Fruit fly (Drosophila melanogaster) whole organism, embryonic: ENCODE data around the gene Mnn1.

Experiments
- ATbp ChIP-seq: fragments of 200-800 bp; sonication (Bioruptor generic); optimal IDR thresholded peaks from 2 replicates; lab custom pipeline; 2017; ENCODE audit warnings: missing biosample characterization, mild to moderate bottlenecking, missing genetic modification characterization, missing genetic modification reagents
- Abd-B ChIP-seq: fragments of 200-800 bp; sonication (Bioruptor generic); optimal IDR thresholded peaks from 2 replicates; lab custom pipeline; 2018; ENCODE audit warnings: missing biosample characterization, mild to moderate bottlenecking, missing genetic modification characterization, moderate library complexity
- Atf-2 ChIP-seq: fragments of 200-800 bp; sonication (Bioruptor generic); optimal IDR thresholded peaks from 2 replicates; lab custom pipeline; 2016; ENCODE audit warnings: missing biosample characterization, missing genetic modification characterization
- Bgb ChIP-seq: fragments of 200-800 bp; sonication (Bioruptor generic); IDR thresholded peaks from 2 replicates; pipeline ENCODE4 v1.3.6; 2022; ENCODE audit warnings: missing biosample characterization, missing genetic modification characterization; ENCODE audit not compliant: partially characterized antibody
- Bteb2 ChIP-seq: fragments of 200-800 bp; sonication (Bioruptor generic); optimal IDR thresholded peaks from 2 replicates; lab custom pipeline; 2016; ENCODE audit warnings: missing biosample characterization, missing genetic modification characterization
- CG11696 ChIP-seq: fragments of 200-800 bp; sonication (Bioruptor generic); IDR thresholded peaks from 2 replicates; pipeline ENCODE4 v1.3.6; 2022; ENCODE audit warnings: missing biosample characterization, missing genetic modification characterization
- CG11723 ChIP-seq: fragments of 200-800 bp; sonication (Bioruptor generic); optimal IDR thresholded peaks from 2 replicates; lab custom pipeline; 2017; ENCODE audit warnings: missing biosample characterization, mild to moderate bottlenecking, missing genetic modification characterization
- CG12391 ChIP-seq: fragments of 200-800 bp; sonication (Bioruptor generic); optimal IDR thresholded peaks from 3 replicates; lab custom pipeline; 2018; ENCODE audit warnings: missing biosample characterization, mild to moderate bottlenecking, missing genetic modification characterization, moderate library complexity
- CG13123 ChIP-seq: fragments of 200-800 bp; sonication (Bioruptor generic); optimal IDR thresholded peaks from 2 replicates; lab custom pipeline; 2016; ENCODE audit warnings: missing biosample characterization, missing genetic modification characterization
- CG14441 ChIP-seq: fragments of 200-800 bp; sonication (Bioruptor generic); IDR thresholded peaks from 2 replicates; pipeline ENCODE4 v1.3.6; 2022; ENCODE audit warnings: missing biosample characterization, missing genetic modification characterization
- CG14667 ChIP-seq: fragments of 200-800 bp; sonication (Bioruptor generic); IDR thresholded peaks from 2 replicates; pipeline ENCODE4 v1.3.6; 2022; ENCODE audit warnings: missing biosample characterization, missing genetic modification characterization
- CG15514 ChIP-seq: fragments of 200-800 bp; sonication (Bioruptor generic); optimal IDR thresholded peaks from 3 replicates; lab custom pipeline; 2017; ENCODE audit warnings: missing biosample characterization, missing genetic modification characterization, mild to moderate bottlenecking, moderate library complexity, missing genetic modification reagents
- CG16863 ChIP-seq: fragments of 200-800 bp; sonication (Bioruptor generic); optimal IDR thresholded peaks from 3 replicates; lab custom pipeline; 2016; ENCODE audit warnings: missing biosample characterization, missing genetic modification characterization
- CG1832 ChIP-seq: fragments of 200-800 bp; sonication (Bioruptor generic); optimal IDR thresholded peaks from 2 replicates; lab custom pipeline; 2017; ENCODE audit warnings: missing biosample characterization, mild to moderate bottlenecking, missing genetic modification characterization, inconsistent platforms
- CG18476 ChIP-seq: fragments of 200-800 bp; sonication (Bioruptor generic); optimal IDR thresholded peaks from 2 replicates; lab custom pipeline; 2016; ENCODE audit warnings: missing biosample characterization, mild to moderate bottlenecking, missing genetic modification characterization
- CG2712 ChIP-seq: fragments of 200-800 bp; optimal IDR thresholded peaks from 3 replicates; lab custom pipeline; 2019; ENCODE audit warnings: missing biosample characterization, mild to moderate bottlenecking, missing genetic modification characterization, moderate library complexity
- CG32532 ChIP-seq: fragments of 200-800 bp; sonication (Bioruptor generic); IDR thresholded peaks from 2 replicates; pipeline ENCODE4 v1.3.6; 2022; ENCODE audit warnings: missing biosample characterization, missing genetic modification characterization
- CG32767 ChIP-seq: fragments of 200-800 bp; sonication (Bioruptor generic); IDR thresholded peaks from 2 replicates; pipeline ENCODE4 v1.3.6; 2022; ENCODE audit warnings: missing biosample characterization, missing genetic modification characterization
- CG33557 ChIP-seq: fragments of 200-800 bp; sonication (Bioruptor generic); optimal IDR thresholded peaks from 2 replicates; lab custom pipeline; 2019; ENCODE audit warnings: missing biosample characterization, mild to moderate bottlenecking, missing genetic modification characterization, moderate library complexity
- CG34422 ChIP-seq: fragments of 200-800 bp; sonication (Bioruptor generic); IDR thresholded peaks from 3 replicates; pipeline ENCODE4 v1.3.6; 2022; ENCODE audit warnings: missing biosample characterization, missing genetic modification characterization
- CG5953 ChIP-seq: fragments of 200-800 bp; sonication (Bioruptor generic); IDR thresholded peaks from 2 replicates; pipeline ENCODE4 v1.3.6; 2022; ENCODE audit warnings: missing biosample characterization, missing genetic modification characterization
- CG8924 ChIP-seq: fragments of 200-800 bp; optimal IDR thresholded peaks from 3 replicates; lab custom pipeline; 2019; ENCODE audit warnings: missing biosample characterization, mild to moderate bottlenecking, missing genetic modification characterization, moderate library complexity
- D19A ChIP-seq: fragments of 200-800 bp; optimal IDR thresholded peaks from 3 replicates; lab custom pipeline; 2019; ENCODE audit warnings: missing biosample characterization, mild to moderate bottlenecking, missing genetic modification characterization, moderate library complexity
- Deaf1 ChIP-seq: fragments of 200-800 bp; optimal IDR thresholded peaks from 3 replicates; lab custom pipeline; 2019; ENCODE audit warnings: missing biosample characterization, mild to moderate bottlenecking, missing genetic modification characterization, moderate library complexity
- Dip3 ChIP-seq: fragments of 200-800 bp; sonication (Bioruptor generic); optimal IDR thresholded peaks from 3 replicates; lab custom pipeline; 2016; ENCODE audit warnings: missing biosample characterization, missing genetic modification characterization
- Gsc ChIP-seq: fragments of 200-800 bp; sonication (Bioruptor generic); IDR thresholded peaks from 2 replicates; pipeline ENCODE4 v1.3.6; 2022; ENCODE audit warnings: missing biosample characterization, missing genetic modification characterization
- MTF-1 ChIP-seq: fragments of 200-800 bp; sonication (Bioruptor generic); optimal IDR thresholded peaks from 2 replicates; lab custom pipeline; 2018; ENCODE audit warnings: missing biosample characterization, mild to moderate bottlenecking, missing genetic modification characterization, borderline replicate concordance
- Max ChIP-seq: fragments of 200-800 bp; sonication (Bioruptor generic); optimal IDR thresholded peaks from 2 replicates; lab custom pipeline; 2016; ENCODE audit warnings: missing biosample characterization, mild to moderate bottlenecking, missing genetic modification characterization
- Mrtf ChIP-seq: fragments of 200-800 bp; sonication (Bioruptor generic); IDR thresholded peaks from 3 replicates; pipeline ENCODE4 v1.3.6; 2022; ENCODE audit warnings: missing biosample characterization, missing genetic modification characterization
- NC2β ChIP-seq: fragments of 200-800 bp; sonication (Bioruptor generic); optimal IDR thresholded peaks from 2 replicates; lab custom pipeline; 2016; ENCODE audit warnings: missing biosample characterization, missing genetic modification characterization
- Sox100B ChIP-seq: fragments of 200-800 bp; sonication (Bioruptor generic); optimal IDR thresholded peaks from 3 replicates; lab custom pipeline; 2018; ENCODE audit warnings: missing biosample characterization, mild to moderate bottlenecking, missing genetic modification characterization
- Ssrp ChIP-seq: fragments of 200-800 bp; sonication (Bioruptor generic); optimal IDR thresholded peaks from 2 replicates; lab custom pipeline; 2018; ENCODE audit warnings: missing biosample characterization, mild to moderate bottlenecking, missing genetic modification characterization, moderate library complexity
- Stat92E ChIP-seq, 3 experiments: fragments of >200 bp in 2 of 3; fragments of 200-800 bp in 1 of 3; sonication (Bioruptor generic) in 1 of 3; optimal IDR thresholded peaks; 2 replicates each; lab custom pipeline; 2017 to 2019; ENCODE audit warnings: missing biosample characterization in 3 of 3, missing genetic modification characterization in 3 of 3, mild to moderate bottlenecking in 1 of 3, moderate library complexity in 1 of 3
- ab ChIP-seq: fragments of 200-800 bp; sonication (Bioruptor generic); optimal IDR thresholded peaks from 2 replicates; lab custom pipeline; 2016; ENCODE audit warnings: missing biosample characterization, missing genetic modification characterization
- bowl ChIP-seq: fragments of 200-800 bp; sonication (Bioruptor generic); IDR thresholded peaks from 2 replicates; pipeline ENCODE4 v1.3.6; 2022; ENCODE audit warnings: missing biosample characterization, missing genetic modification characterization
- caup ChIP-seq: fragments of 200-800 bp; sonication (Bioruptor generic); optimal IDR thresholded peaks from 3 replicates; lab custom pipeline; 2017; ENCODE audit warnings: missing biosample characterization, mild to moderate bottlenecking, missing genetic modification characterization, moderate library complexity; ENCODE audit not compliant: severe bottlenecking
- en ChIP-seq: fragments of 200-800 bp; sonication (Bioruptor generic); optimal IDR thresholded peaks from 2 replicates; lab custom pipeline; 2016; ENCODE audit warnings: missing biosample characterization, missing genetic modification characterization
- gsb ChIP-seq: fragments of 200-800 bp; sonication (Bioruptor generic); IDR thresholded peaks from 2 replicates; pipeline ENCODE4 v1.3.6; 2022; ENCODE audit warnings: missing biosample characterization, missing genetic modification characterization
- hbn ChIP-seq: fragments of 200-800 bp; sonication (Bioruptor generic); IDR thresholded peaks from 2 replicates; pipeline ENCODE4 v1.3.6; 2022; ENCODE audit warnings: missing biosample characterization, missing genetic modification characterization; ENCODE audit not compliant: partially characterized antibody
- ind ChIP-seq: fragments of 200-800 bp; sonication (Bioruptor generic); optimal IDR thresholded peaks from 3 replicates; lab custom pipeline; 2016; ENCODE audit warnings: missing biosample characterization, missing genetic modification characterization
- inv ChIP-seq: fragments of 200-800 bp; sonication (Bioruptor generic); IDR thresholded peaks from 2 replicates; pipeline ENCODE4 v1.3.6; 2022; ENCODE audit warnings: missing biosample characterization, missing genetic modification characterization; ENCODE audit not compliant: partially characterized antibody
- lilli ChIP-seq: fragments of 200-800 bp; sonication (Bioruptor generic); optimal IDR thresholded peaks from 3 replicates; lab custom pipeline; 2016; ENCODE audit warnings: missing biosample characterization, missing genetic modification characterization
- mirr ChIP-seq: fragments of 200-800 bp; sonication (Bioruptor generic); optimal IDR thresholded peaks from 3 replicates; lab custom pipeline; 2018; ENCODE audit warnings: missing biosample characterization, mild to moderate bottlenecking, missing genetic modification characterization
- otp ChIP-seq: fragments of 200-800 bp; sonication (Bioruptor generic); IDR thresholded peaks from 3 replicates; pipeline ENCODE4, ENCODE4 v1.3.6; 2022; ENCODE audit warnings: missing biosample characterization, missing genetic modification characterization
- psq ChIP-seq: fragments of 200-800 bp; sonication (Bioruptor generic); optimal IDR thresholded peaks from 2 replicates; lab custom pipeline; 2017; ENCODE audit warnings: missing biosample characterization, missing genetic modification characterization
- pum ChIP-seq: fragments of 200-800 bp; sonication (Bioruptor generic); optimal IDR thresholded peaks from 2 replicates; lab custom pipeline; 2016; ENCODE audit warnings: missing biosample characterization, missing genetic modification characterization
- pzg ChIP-seq: fragments of 200-800 bp; sonication (Bioruptor generic); optimal IDR thresholded peaks from 3 replicates; lab custom pipeline; 2018; ENCODE audit warnings: missing biosample characterization, mild to moderate bottlenecking, missing genetic modification characterization, moderate library complexity
- slp2 ChIP-seq: fragments of 200-800 bp; sonication (Bioruptor generic); optimal IDR thresholded peaks from 2 replicates; lab custom pipeline; 2016; ENCODE audit warnings: missing biosample characterization, missing genetic modification characterization
- stwl ChIP-seq: fragments of 200-800 bp; sonication (Bioruptor generic); optimal IDR thresholded peaks from 3 replicates; lab custom pipeline; 2018; ENCODE audit warnings: missing biosample characterization, mild to moderate bottlenecking, missing genetic modification characterization, moderate library complexity
- tgo ChIP-seq: fragments of 200-800 bp; sonication (Bioruptor generic); IDR thresholded peaks from 3 replicates; pipeline ENCODE4 v1.3.6; 2022; ENCODE audit warnings: missing biosample characterization, missing genetic modification characterization
- vfl ChIP-seq: fragments of 200-800 bp; sonication (Bioruptor generic); optimal IDR thresholded peaks from 2 replicates; lab custom pipeline; 2016; ENCODE audit warnings: missing biosample characterization, missing genetic modification characterization

Mnn1 gene

DNA sequence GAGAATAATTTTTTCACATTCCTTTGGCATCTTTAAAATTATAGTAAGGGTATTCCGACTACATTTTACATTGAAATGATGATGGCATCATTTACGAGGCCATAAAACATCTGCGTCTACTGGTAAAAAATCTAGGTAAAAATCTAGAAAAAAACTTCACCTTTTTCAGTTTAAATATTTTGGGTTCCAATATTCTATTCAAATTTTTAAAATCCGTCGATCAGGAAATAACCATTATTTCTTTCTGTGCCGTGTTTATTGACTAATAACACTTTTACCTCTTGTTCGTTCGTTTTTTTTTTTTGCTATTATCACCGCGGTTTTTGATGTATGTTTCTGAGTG, 16.8 kb upstream of the Mnn1 start (continued):
- peak; percentile 71 for TF ChIP-seq CG12391 (tag; lab: Kevin White, UChicago)
- no peak for TF ChIP-seq Stat92E (GFP tag; optimal IDR thresholded peaks at IDR 0.05; lab: Kevin White, UChicago)
- no peak for TF ChIP-seq pzg (GFP tag; lab: Kevin White, UChicago)
- no peak for TF ChIP-seq Bgb
- no peak for TF ChIP-seq bowl
- TF ChIP-seq en (GFP tag; lab: Kevin White, UChicago), result peak; percentile 56
- no peak for TF ChIP-seq gsb
- TF ChIP-seq slp2, result peak; percentile 55
- peak; percentile 45 for TF ChIP-seq pum (GFP tag; lab: Kevin White, UChicago)
- TF ChIP-seq vfl, result no peak
- peak; percentile 48 for TF ChIP-seq caup (GFP tag; lab: Kevin White, UChicago)
- no peak for TF ChIP-seq Max (GFP tag; lab: Kevin White, UChicago)
- TF ChIP-seq CG33557 (GFP tag; lab: Kevin White, UChicago), result no peak
- TF ChIP-seq Mrtf, result peak; percentile 41; the same call in 1 of the 3 replicates
- TF ChIP-seq CG2712 (tag; lab: Kevin White, UChicago), result peak; percentile 53
- no peak for TF ChIP-seq MTF-1 (GFP tag; lab: Kevin White, UChicago)
- peak; percentile 71 for TF ChIP-seq tgo (GFP tag; lab: Robert Waterston, UW)
- TF ChIP-seq mirr (GFP tag; lab: Kevin White, UChicago), result no peak
- no peak for TF ChIP-seq CG14667 (GFP tag; lab: Robert Waterston, UW)
- TF ChIP-seq CG32532 (GFP tag; lab: Robert Waterston, UW), result peak; percentile 53; the same call in 1 of the 2 replicates
- peak; percentile 33 for TF ChIP-seq Bteb2 (GFP tag; lab: Kevin White, UChicago)
- peak; percentile 46 for TF ChIP-seq Atf-2
- peak; percentile 43 for TF ChIP-seq Sox100B (GFP tag; lab: Kevin White, UChicago)
- no peak for TF ChIP-seq CG18476 (GFP tag; lab: Kevin White, UChicago)
- TF ChIP-seq lilli (GFP tag; lab: Kevin White, UChicago), result peak; percentile 66
- no peak for TF ChIP-seq CG5953
- peak; percentile 19 for TF ChIP-seq CG16863 (GFP tag; lab: Kevin White, UChicago)
- TF ChIP-seq inv (GFP tag; lab: Robert Waterston, UW), result no peak
- TF ChIP-seq CG14441, result peak; percentile 59
- TF ChIP-seq CG8924, result peak; percentile 44
- TF ChIP-seq stwl (tag; lab: Kevin White, UChicago), result no peak
- TF ChIP-seq CG32767 (GFP tag; lab: Robert Waterston, UW), result peak; percentile 42; the same call in 1 of the 2 replicates
- peak; percentile 40 for TF ChIP-seq D19A (tag; lab: Kevin White, UChicago)
- TF ChIP-seq otp (GFP tag; lab: Robert Waterston, UW), result 0 out of 3 replicates have a peak, but pooled peaks have one; percentile 19
- peak; percentile 5 for TF ChIP-seq psq (GFP tag; lab: Kevin White, UChicago)
- no peak for TF ChIP-seq hbn
- TF ChIP-seq Gsc (GFP tag; lab: Robert Waterston, UW), result no peak
- peak; percentile 72 for TF ChIP-seq Abd-B (GFP tag; lab: Kevin White, UChicago)
- no peak for TF ChIP-seq Deaf1 (tag; lab: Kevin White, UChicago)
- peak; percentile 27 for TF ChIP-seq ATbp (GFP tag; lab: Kevin White, UChicago)
- peak; percentile 64 for TF ChIP-seq ind (GFP tag; lab: Kevin White, UChicago)
- TF ChIP-seq ab (GFP tag; lab: Kevin White, UChicago), result no peak
- peak; percentile 38 for TF ChIP-seq NC2β
- peak; percentile 62 for TF ChIP-seq CG11696
- no peak for TF ChIP-seq CG13123 (GFP tag; lab: Kevin White, UChicago)
- TF ChIP-seq CG11723 (GFP tag; lab: Kevin White, UChicago), result peak; percentile 32
- peak; percentile 39 for TF ChIP-seq CG15514 (GFP tag; lab: Kevin White, UChicago)
- TF ChIP-seq Dip3 (GFP tag; lab: Kevin White, UChicago), result peak; percentile 31
- TF ChIP-seq CG1832 (GFP tag; lab: Kevin White, UChicago), result no peak
- TF ChIP-seq Ssrp (tag; lab: Kevin White, UChicago), result peak; percentile 47
- TF ChIP-seq CG34422, result peak; percentile 67; the same call in 2 of the 3 replicates
